Fruit fly (Drosophila melanogaster) whole organism, embryonic: Measurements from ENCODE around the gene Gga.

Experiments used
- Atf6 ChIP-seq: fragments of 200-800 bp; sonication (Bioruptor generic); IDR thresholded peaks from 2 replicates; pipeline ENCODE4 v1.3.6; 2022; ENCODE audit warnings: missing biosample characterization, missing genetic modification characterization
- Bgb ChIP-seq: fragments of 200-800 bp; sonication (Bioruptor generic); IDR thresholded peaks from 2 replicates; pipeline ENCODE4 v1.3.6; 2022; ENCODE audit warnings: missing biosample characterization, missing genetic modification characterization; ENCODE audit not compliant: partially characterized antibody
- CG10209 ChIP-seq: fragments of 200-800 bp; sonication (Bioruptor generic); optimal IDR thresholded peaks from 3 replicates; lab custom pipeline; 2017; ENCODE audit warnings: missing biosample characterization, mild to moderate bottlenecking, missing genetic modification characterization, missing genetic modification reagents
- CG11085 ChIP-seq: fragments of 200-800 bp; sonication (Bioruptor generic); IDR thresholded peaks from 2 replicates; pipeline ENCODE4 v1.3.6; 2022; ENCODE audit warnings: missing biosample characterization, missing genetic modification characterization
- CG13296 ChIP-seq: fragments of 200-800 bp; sonication (Bioruptor generic); optimal IDR thresholded peaks from 3 replicates; lab custom pipeline; 2018; ENCODE audit warnings: missing biosample characterization, mild to moderate bottlenecking, missing genetic modification characterization
- CG14965 ChIP-seq: fragments of 200-800 bp; sonication (Bioruptor generic); optimal IDR thresholded peaks from 2 replicates; lab custom pipeline; 2016; ENCODE audit warnings: missing biosample characterization, missing genetic modification characterization, borderline replicate concordance
- CG1529 ChIP-seq: fragments of 200-800 bp; sonication (Bioruptor generic); optimal IDR thresholded peaks from 3 replicates; lab custom pipeline; 2018; ENCODE audit warnings: missing biosample characterization, missing genetic modification characterization
- CG1602 ChIP-seq: fragments of 200-800 bp; sonication (Bioruptor generic); optimal IDR thresholded peaks from 3 replicates; lab custom pipeline; 2016; ENCODE audit warnings: missing biosample characterization, missing genetic modification characterization
- CG16813 ChIP-seq: fragments of 200-800 bp; sonication (Bioruptor generic); IDR thresholded peaks from 3 replicates; pipeline ENCODE4 v1.3.6; 2022; ENCODE audit warnings: missing biosample characterization, missing genetic modification characterization; ENCODE audit not compliant: partially characterized antibody
- CG17829 ChIP-seq: fragments of 200-800 bp; optimal IDR thresholded peaks from 2 replicates; lab custom pipeline; 2019; ENCODE audit warnings: missing biosample characterization, mild to moderate bottlenecking, missing genetic modification characterization, moderate library complexity
- CG17912 ChIP-seq: fragments of 200-800 bp; sonication (Bioruptor generic); optimal IDR thresholded peaks from 2 replicates; lab custom pipeline; 2018; ENCODE audit warnings: missing biosample characterization, mild to moderate bottlenecking, missing genetic modification characterization
- CG18011 ChIP-seq: fragments of 200-800 bp; sonication (Bioruptor generic); optimal IDR thresholded peaks from 2 replicates; lab custom pipeline; 2017; ENCODE audit warnings: missing biosample characterization, missing genetic modification characterization, mild to moderate bottlenecking, moderate library complexity, missing genotype
- CG18619 ChIP-seq: fragments of 200-800 bp; sonication (Bioruptor generic); optimal IDR thresholded peaks from 3 replicates; lab custom pipeline; 2017; ENCODE audit warnings: missing biosample characterization, mild to moderate bottlenecking, missing genetic modification characterization
- CG34422 ChIP-seq: fragments of 200-800 bp; sonication (Bioruptor generic); IDR thresholded peaks from 3 replicates; pipeline ENCODE4 v1.3.6; 2022; ENCODE audit warnings: missing biosample characterization, missing genetic modification characterization
- CG3847 ChIP-seq: fragments of 200-800 bp; sonication (Bioruptor generic); IDR thresholded peaks from 2 replicates; pipeline ENCODE4 v1.3.6; 2022; ENCODE audit warnings: missing biosample characterization, missing genetic modification characterization
- CG5245 ChIP-seq: fragments of 200-800 bp; sonication (Bioruptor generic); optimal IDR thresholded peaks from 3 replicates; lab custom pipeline; 2016; ENCODE audit warnings: missing biosample characterization, missing genetic modification characterization
- CG8924 ChIP-seq: fragments of 200-800 bp; optimal IDR thresholded peaks from 3 replicates; lab custom pipeline; 2019; ENCODE audit warnings: missing biosample characterization, mild to moderate bottlenecking, missing genetic modification characterization, moderate library complexity
- CG9609 ChIP-seq: fragments of 200-800 bp; sonication (Bioruptor generic); optimal IDR thresholded peaks from 3 replicates; lab custom pipeline; 2016; ENCODE audit warnings: missing biosample characterization, missing genetic modification characterization
- CG9876 ChIP-seq: fragments of 200-800 bp; sonication (Bioruptor generic); optimal IDR thresholded peaks from 2 replicates; lab custom pipeline; 2016; ENCODE audit warnings: missing biosample characterization, missing genetic modification characterization
- D19A ChIP-seq: fragments of 200-800 bp; optimal IDR thresholded peaks from 3 replicates; lab custom pipeline; 2019; ENCODE audit warnings: missing biosample characterization, mild to moderate bottlenecking, missing genetic modification characterization, moderate library complexity
- Dip2 ChIP-seq: fragments of 200-800 bp; sonication (Bioruptor generic); IDR thresholded peaks from 2 replicates; pipeline ENCODE4 v1.3.6; 2022; ENCODE audit warnings: missing biosample characterization, missing genetic modification characterization
- Hmr ChIP-seq: fragments of 200-800 bp; sonication (Bioruptor generic); optimal IDR thresholded peaks from 3 replicates; lab custom pipeline; 2017; ENCODE audit warnings: mild to moderate bottlenecking, missing biosample characterization, missing genetic modification reagents, missing genetic modification characterization
- Lpt ChIP-seq: fragments of >200 bp; optimal IDR thresholded peaks from 2 replicates; lab custom pipeline; 2018; ENCODE audit warnings: missing biosample characterization, missing genetic modification characterization
- Mes4 ChIP-seq: fragments of 200-800 bp; sonication (Bioruptor generic); optimal IDR thresholded peaks from 2 replicates; lab custom pipeline; 2016; ENCODE audit warnings: missing biosample characterization, missing genetic modification characterization
- NC2α ChIP-seq: fragments of 200-800 bp; sonication (Bioruptor generic); optimal IDR thresholded peaks from 2 replicates; lab custom pipeline; 2016; ENCODE audit warnings: missing biosample characterization, missing genetic modification characterization
- NK7.1 ChIP-seq: fragments of 200-800 bp; sonication (Bioruptor generic); optimal IDR thresholded peaks from 3 replicates; lab custom pipeline; 2016; ENCODE audit warnings: missing biosample characterization, missing genetic modification characterization
- Trl ChIP-seq, 3 experiments: fragments of >200 bp in 2 of 3; fragments of 200-800 bp in 1 of 3; sonication (Bioruptor generic) in 1 of 3; optimal IDR thresholded peaks; 2 replicates in 1 of 3; 3 replicates in 2 of 3; lab custom pipeline; 2016 to 2017; ENCODE audit warnings: missing biosample characterization in 1 of 3, missing genetic modification characterization in 1 of 3
- Vsx1 ChIP-seq: fragments of 200-800 bp; sonication (Bioruptor generic); optimal IDR thresholded peaks from 2 replicates; lab custom pipeline; 2017; ENCODE audit warnings: missing biosample characterization, mild to moderate bottlenecking, missing genetic modification characterization, missing genetic modification reagents
- dysf ChIP-seq: fragments of 200-800 bp; sonication (Bioruptor generic); IDR thresholded peaks from 3 replicates; pipeline ENCODE4 v1.3.6; 2022; ENCODE audit warnings: missing biosample characterization, missing genetic modification characterization
- eve ChIP-seq, 2 experiments: fragments of >200 bp; optimal IDR thresholded peaks; 2 replicates each; lab custom pipeline; 2017; ENCODE audit warnings: missing biosample characterization in 2 of 2, missing genetic modification characterization in 2 of 2
- exex ChIP-seq: fragments of 200-800 bp; sonication (Bioruptor generic); optimal IDR thresholded peaks from 4 replicates; lab custom pipeline; 2018; ENCODE audit warnings: missing biosample characterization, mild to moderate bottlenecking, missing genetic modification characterization, moderate library complexity
- insv ChIP-seq, 2 experiments: fragments of 200-800 bp; sonication (Bioruptor generic); optimal IDR thresholded peaks; 3 replicates each; lab custom pipeline; 2016 to 2018; ENCODE audit warnings: missing biosample characterization in 2 of 2, missing genetic modification characterization in 2 of 2
- jigr1 ChIP-seq: fragments of 200-800 bp; sonication (Bioruptor generic); IDR thresholded peaks from 3 replicates; pipeline ENCODE4 v1.3.6; 2022; ENCODE audit warnings: missing biosample characterization, missing genetic modification characterization
- lbe ChIP-seq: fragments of 200-800 bp; sonication (Bioruptor generic); optimal IDR thresholded peaks from 2 replicates; lab custom pipeline; 2016; ENCODE audit warnings: missing biosample characterization, mild to moderate bottlenecking, missing genetic modification characterization
- mirr ChIP-seq: fragments of 200-800 bp; sonication (Bioruptor generic); optimal IDR thresholded peaks from 3 replicates; lab custom pipeline; 2018; ENCODE audit warnings: missing biosample characterization, mild to moderate bottlenecking, missing genetic modification characterization
- nerfin-2 ChIP-seq: fragments of 200-800 bp; sonication (Bioruptor generic); IDR thresholded peaks from 2 replicates; pipeline ENCODE4 v1.3.6; 2022; ENCODE audit warnings: missing biosample characterization, missing genetic modification characterization; ENCODE audit not compliant: partially characterized antibody
- org-1 ChIP-seq: fragments of 200-800 bp; sonication (Bioruptor generic); optimal IDR thresholded peaks from 2 replicates; lab custom pipeline; 2017; ENCODE audit warnings: missing biosample characterization, missing genetic modification characterization
- p53 ChIP-seq: fragments of 200-800 bp; sonication (Bioruptor generic); optimal IDR thresholded peaks from 2 replicates; lab custom pipeline; 2016; ENCODE audit warnings: missing biosample characterization, missing genetic modification characterization
- pho ChIP-seq: fragments of 200-800 bp; sonication (Bioruptor generic); optimal IDR thresholded peaks from 2 replicates; lab custom pipeline; 2016; ENCODE audit warnings: missing biosample characterization, missing genetic modification characterization
- pzg ChIP-seq: fragments of 200-800 bp; sonication (Bioruptor generic); optimal IDR thresholded peaks from 3 replicates; lab custom pipeline; 2018; ENCODE audit warnings: missing biosample characterization, mild to moderate bottlenecking, missing genetic modification characterization, moderate library complexity
- ranshi ChIP-seq: fragments of 200-800 bp; sonication (Bioruptor generic); IDR thresholded peaks from 2 replicates; pipeline ENCODE4 v1.3.6; 2022; ENCODE audit warnings: missing biosample characterization, missing genetic modification characterization
- slbo ChIP-seq: fragments of 200-800 bp; sonication (Bioruptor generic); IDR thresholded peaks from 2 replicates; pipeline ENCODE4 v1.3.6; 2022; ENCODE audit warnings: missing biosample characterization, missing genetic modification characterization
- sob ChIP-seq: fragments of 200-800 bp; sonication (Bioruptor generic); IDR thresholded peaks from 2 replicates; pipeline ENCODE4 v1.3.6; 2022; ENCODE audit warnings: missing biosample characterization, missing genetic modification characterization
- tna ChIP-seq: fragments of 200-800 bp; sonication (Bioruptor generic); IDR thresholded peaks from 2 replicates; pipeline ENCODE4 v1.3.6; 2022; ENCODE audit warnings: missing biosample characterization, missing genetic modification characterization; ENCODE audit not compliant: partially characterized antibody
- toy ChIP-seq: fragments of 200-800 bp; sonication (Bioruptor generic); IDR thresholded peaks from 2 replicates; pipeline ENCODE4 v1.3.6; 2022; ENCODE audit warnings: missing biosample characterization, missing genetic modification characterization
- trem ChIP-seq: fragments of 200-800 bp; optimal IDR thresholded peaks from 3 replicates; lab custom pipeline; 2019; ENCODE audit warnings: missing biosample characterization, mild to moderate bottlenecking, missing genetic modification characterization, moderate library complexity
- twi ChIP-seq: fragments of 200-800 bp; optimal IDR thresholded peaks from 2 replicates; lab custom pipeline; 2019; ENCODE audit warnings: missing biosample characterization, mild to moderate bottlenecking, missing genetic modification characterization, moderate library complexity
- unpg ChIP-seq: fragments of 200-800 bp; sonication (Bioruptor generic); optimal IDR thresholded peaks from 3 replicates; lab custom pipeline; 2018; ENCODE audit warnings: missing biosample characterization, mild to moderate bottlenecking, missing genetic modification characterization, moderate library complexity

Gga gene

dm6 chrX:9650757-9651594 lies 50.1 kb downstream of the Gga start (continued):
- TF ChIP-seq Atf6 (GFP tag; lab: Robert Waterston, UW) = peak; percentile 90
- peak; percentile 91 for TF ChIP-seq slbo
- TF ChIP-seq sob (GFP tag; lab: Robert Waterston, UW) = peak; percentile 94
- no peak for TF ChIP-seq pzg
- TF ChIP-seq tna (GFP tag; lab: Robert Waterston, UW) = no peak
- peak; percentile 85 for TF ChIP-seq pho (GFP tag; lab: Kevin White, UChicago)
- peak; percentile 88 for TF ChIP-seq jigr1 (GFP tag; lab: Robert Waterston, UW)
- TF ChIP-seq CG16813 (GFP tag; lab: Robert Waterston, UW) = 0 out of 3 replicates have a peak, but pooled peaks have one; percentile 35
- TF ChIP-seq CG9876 = peak; percentile 92
- peak; percentile 93 for TF ChIP-seq lbe (GFP tag; lab: Kevin White, UChicago)
- TF ChIP-seq CG13296 (GFP tag; lab: Kevin White, UChicago) = peak; percentile 81
- TF ChIP-seq Trl (optimal IDR thresholded peaks at IDR 0.05; lab: Kevin White, UChicago) = peak; percentile 37 to 57
- TF ChIP-seq Trl (GFP tag; optimal IDR thresholded peaks at IDR 0.05; lab: Kevin White, UChicago) = peak; percentile 93
- no peak for TF ChIP-seq mirr (GFP tag; lab: Kevin White, UChicago)
- peak; percentile 91 for TF ChIP-seq trem (tag; lab: Kevin White, UChicago)
- TF ChIP-seq CG5245 (GFP tag; lab: Kevin White, UChicago) = peak; percentile 92
- peak; percentile 97 for TF ChIP-seq CG17829 (tag; lab: Kevin White, UChicago)
- TF ChIP-seq Dip2 (GFP tag; lab: Robert Waterston, UW) = peak; percentile 50; the same call in 1 of the 2 replicates
- peak; percentile 89 for TF ChIP-seq CG18619 (GFP tag; lab: Kevin White, UChicago)
- TF ChIP-seq dysf (GFP tag; lab: Robert Waterston, UW) = peak; percentile 95
- peak; percentile 94 for TF ChIP-seq ranshi
- TF ChIP-seq p53 (GFP tag; lab: Kevin White, UChicago) = peak; percentile 84
- TF ChIP-seq twi (tag; lab: Kevin White, UChicago) = peak; percentile 79
- TF ChIP-seq toy (GFP tag; lab: Robert Waterston, UW) = peak; percentile 76
- peak in 1 of 2 experiments; percentile 8 for TF ChIP-seq insv (GFP tag; optimal IDR thresholded peaks at IDR 0.05; lab: Kevin White, UChicago)
- TF ChIP-seq CG1529 (GFP tag; lab: Kevin White, UChicago) = peak; percentile 94
- TF ChIP-seq Lpt (GFP tag; lab: Kevin White, UChicago) = no peak
- TF ChIP-seq CG1602 (GFP tag; lab: Kevin White, UChicago) = peak; percentile 94
- TF ChIP-seq NC2α (GFP tag; lab: Kevin White, UChicago) = peak; percentile 91
- TF ChIP-seq CG10209 (GFP tag; lab: Kevin White, UChicago) = peak; percentile 93
- peak; percentile 96 for TF ChIP-seq CG8924 (tag; lab: Kevin White, UChicago)
- TF ChIP-seq NK7.1 (GFP tag; lab: Kevin White, UChicago) = peak; percentile 84
- peak; percentile 88 for TF ChIP-seq Hmr
- TF ChIP-seq unpg (GFP tag; lab: Kevin White, UChicago) = peak; percentile 97
- peak; percentile 96 for TF ChIP-seq Mes4 (GFP tag; lab: Kevin White, UChicago)
- peak; percentile 87 for TF ChIP-seq CG3847 (GFP tag; lab: Robert Waterston, UW)
- peak; percentile 69 for TF ChIP-seq CG14965 (GFP tag; lab: Kevin White, UChicago)
- TF ChIP-seq exex (tag; lab: Kevin White, UChicago) = peak; percentile 17
- TF ChIP-seq D19A (tag; lab: Kevin White, UChicago) = peak; percentile 90
- no peak for TF ChIP-seq CG17912
- peak in 1 of 2 experiments; percentile 93 for TF ChIP-seq eve (GFP tag; optimal IDR thresholded peaks at IDR 0.05; lab: Kevin White, UChicago)
- TF ChIP-seq Bgb = no peak
- TF ChIP-seq CG18011 (GFP tag; lab: Kevin White, UChicago) = peak; percentile 77
- TF ChIP-seq nerfin-2 (GFP tag; lab: Robert Waterston, UW) = no peak
- TF ChIP-seq CG34422 = peak; percentile 97
- TF ChIP-seq Vsx1 (GFP tag; lab: Kevin White, UChicago) = peak; percentile 89
- peak; percentile 93 for TF ChIP-seq CG9609 (GFP tag; lab: Kevin White, UChicago)
- TF ChIP-seq org-1 = peak; percentile 95
- TF ChIP-seq CG11085 = peak; percentile 74
